Worm (Caenorhabditis elegans): ENCODE measurements around the gene Y38E10A.1.

- TF ChIP-seq klf-2 (GFP tag; conservative IDR thresholded peaks at IDR 0.05) (no peak), flt-1 (GFP tag; IDR thresholded peaks at IDR 0.05) (no peak), cog-1 (tag; optimal IDR thresholded peaks at IDR 0.05) (no peak)
Measured at ce11 chrII:12617586-12617985, 47.2 kb upstream of the Y38E10A.1 start, which contains the start of gene nspe-3.
